Worm (Caenorhabditis elegans) whole organism, mixed stage, embryonic: Measurements from ENCODE around the gene T11B7.1.
A peak's percentile ranks its signal among the peaks of the same experiment; 100 is the strongest.

Experiments used
- M03D4.4 ChIP-seq: sonication (generic microtip); optimal IDR thresholded peaks from 2 replicates; lab custom pipeline; 2017; ENCODE audit warnings: mild to moderate bottlenecking, missing genetic modification characterization, missing compliant biosample characterization
- ceh-39 ChIP-seq: fragments of 150-350 bp; optimal IDR thresholded peaks from 2 replicates; lab custom pipeline; 2014; ENCODE audit warnings: missing biosample characterization, missing genetic modification characterization
- ceh-83 ChIP-seq: fragments of 200-800 bp; sonication (Bioruptor generic); optimal IDR thresholded peaks from 2 replicates; lab custom pipeline; 2018; ENCODE audit warnings: mild to moderate bottlenecking, missing genetic modification characterization, missing compliant biosample characterization
- ces-1 ChIP-seq: fragments of 150-350 bp; optimal IDR thresholded peaks from 2 replicates; lab custom pipeline; 2014; ENCODE audit warnings: missing biosample characterization, missing genetic modification reagents, missing genetic modification characterization
- cnd-1 ChIP-seq: fragments of 200-800 bp; sonication (Bioruptor generic); optimal IDR thresholded peaks from 2 replicates; lab custom pipeline; 2018; ENCODE audit warnings: mild to moderate bottlenecking, missing genetic modification characterization, missing compliant biosample characterization
- drap-1 ChIP-seq: fragments of 200-800 bp; sonication (Bioruptor generic); optimal IDR thresholded peaks from 3 replicates; lab custom pipeline; 2018; ENCODE audit warnings: mild to moderate bottlenecking, missing genetic modification characterization, missing compliant biosample characterization
- elt-1 ChIP-seq: sonication (generic microtip); optimal IDR thresholded peaks from 2 replicates; lab custom pipeline; 2017; ENCODE audit warnings: missing genetic modification characterization, mild to moderate bottlenecking, missing compliant biosample characterization, antibody characterized with exemption, moderate library complexity, borderline replicate concordance; ENCODE audit not compliant: insufficient read depth
- elt-3 ChIP-seq: fragments of 150-350 bp; optimal IDR thresholded peaks from 2 replicates; lab custom pipeline; 2014; ENCODE audit warnings: missing biosample characterization, missing genetic modification characterization
- flh-1 ChIP-seq: fragments of 200-800 bp; sonication (Bioruptor generic); optimal IDR thresholded peaks from 2 replicates; lab custom pipeline; 2018; ENCODE audit warnings: mild to moderate bottlenecking, missing genetic modification characterization, moderate library complexity, missing compliant biosample characterization
- ham-2 ChIP-seq: fragments of 200-800 bp; sonication (Bioruptor generic); optimal IDR thresholded peaks from 2 replicates; lab custom pipeline; 2018; ENCODE audit warnings: mild to moderate bottlenecking, missing genetic modification characterization, missing compliant biosample characterization
- hlh-1 ChIP-seq: fragments of 150-350 bp; optimal IDR thresholded peaks from 2 replicates; lab custom pipeline; 2014; ENCODE audit warnings: missing biosample characterization, missing genetic modification reagents, missing genetic modification characterization
- lin-13 ChIP-seq: fragments of 150-350 bp; optimal IDR thresholded peaks from 2 replicates; lab custom pipeline; 2014; ENCODE audit warnings: missing biosample characterization, missing genetic modification characterization
- lin-32 ChIP-seq: fragments of 200-800 bp; sonication (Bioruptor generic); optimal IDR thresholded peaks from 2 replicates; lab custom pipeline; 2018; ENCODE audit warnings: mild to moderate bottlenecking, missing genetic modification characterization, missing compliant biosample characterization
- lsy-2 ChIP-seq: fragments of 150-350 bp; optimal IDR thresholded peaks from 2 replicates; lab custom pipeline; 2014; ENCODE audit warnings: missing biosample characterization, missing genetic modification characterization
- mep-1 ChIP-seq: fragments of 150-350 bp; optimal IDR thresholded peaks from 2 replicates; lab custom pipeline; 2017; ENCODE audit warnings: missing biosample characterization, missing genetic modification reagents, missing genetic modification characterization, inconsistent platforms
- mls-2 ChIP-seq: sonication (generic microtip); optimal IDR thresholded peaks from 2 replicates; lab custom pipeline; 2016; ENCODE audit warnings: mild to moderate bottlenecking, missing genetic modification characterization, moderate library complexity, missing compliant biosample characterization
- nhr-12 ChIP-seq: fragments of 150-350 bp; optimal IDR thresholded peaks from 2 replicates; lab custom pipeline; 2014; ENCODE audit warnings: missing biosample characterization, missing genetic modification characterization
- nhr-2 ChIP-seq: fragments of 150-350 bp; optimal IDR thresholded peaks from 2 replicates; lab custom pipeline; 2014; ENCODE audit warnings: missing biosample characterization, missing genetic modification characterization
- nhr-237 ChIP-seq: fragments of 150-350 bp; optimal IDR thresholded peaks from 2 replicates; lab custom pipeline; 2014; ENCODE audit warnings: missing biosample characterization, missing genetic modification characterization
- nhr-28 ChIP-seq: fragments of 150-350 bp; optimal IDR thresholded peaks from 2 replicates; lab custom pipeline; 2014; ENCODE audit warnings: missing biosample characterization, missing genetic modification characterization
- nhr-76 ChIP-seq: sonication (generic microtip); optimal IDR thresholded peaks from 2 replicates; lab custom pipeline; 2017; ENCODE audit warnings: missing biosample characterization, missing genetic modification characterization
- pha-4 ChIP-seq: fragments of 150-350 bp; optimal IDR thresholded peaks from 2 replicates; lab custom pipeline; 2018; ENCODE audit warnings: missing biosample characterization, missing genetic modification reagents, missing genetic modification characterization
- sem-2 ChIP-seq: fragments of 200-800 bp; sonication (Bioruptor generic); optimal IDR thresholded peaks from 2 replicates; lab custom pipeline; 2018; ENCODE audit warnings: mild to moderate bottlenecking, missing genetic modification characterization, missing compliant biosample characterization
- sptf-1 ChIP-seq: sonication (generic microtip); optimal IDR thresholded peaks from 2 replicates; lab custom pipeline; 2017; ENCODE audit warnings: mild to moderate bottlenecking, missing genetic modification characterization, moderate library complexity, missing compliant biosample characterization
- tbx-8 ChIP-seq: fragments of 200-800 bp; sonication (Bioruptor generic); optimal IDR thresholded peaks from 2 replicates; lab custom pipeline; 2018; ENCODE audit warnings: mild to moderate bottlenecking, missing genetic modification characterization, moderate library complexity, missing compliant biosample characterization
- unc-120 ChIP-seq: sonication (generic microtip); optimal IDR thresholded peaks from 2 replicates; lab custom pipeline; 2017; ENCODE audit warnings: missing genetic modification characterization, missing compliant biosample characterization; ENCODE audit not compliant: poor library complexity, severe bottlenecking
- unc-39 ChIP-seq: fragments of 150-350 bp; optimal IDR thresholded peaks from 2 replicates; lab custom pipeline; 2014; ENCODE audit warnings: missing biosample characterization, missing genetic modification characterization
- unc-62 ChIP-seq: fragments of 150-350 bp; optimal IDR thresholded peaks from 2 replicates; lab custom pipeline; 2014; ENCODE audit warnings: missing biosample characterization, missing genetic modification reagents, missing genetic modification characterization
- zip-8 ChIP-seq: fragments of 150-350 bp; optimal IDR thresholded peaks from 2 replicates; lab custom pipeline; 2014; ENCODE audit warnings: missing biosample characterization, missing genetic modification characterization
- ztf-11 ChIP-seq: fragments of 150-350 bp; optimal IDR thresholded peaks from 2 replicates; lab custom pipeline; 2014; ENCODE audit warnings: missing biosample characterization, missing genetic modification characterization

T11B7.1 gene

ce11 chrIV:8864672-8865071 lies 24.2 kb downstream of the T11B7.1 start:
- TF ChIP-seq unc-39 (tag; lab: Kevin White, UChicago) (no peak), unc-120 (no peak), drap-1 (GFP tag; lab: Kevin White, UChicago) (no peak), ces-1 (GFP tag; lab: Kevin White, UChicago) (no peak), nhr-2 (no peak), flh-1 (GFP tag; lab: Kevin White, UChicago) (no peak), cnd-1 (tag; lab: Kevin White, UChicago) (no peak), tbx-8 (GFP tag; lab: Kevin White, UChicago) (no peak)
- TF ChIP-seq, all 35 proteins: peak for 0

- TF ChIP-seq nhr-2 (no peak), tbx-8 (GFP tag; lab: Kevin White, UChicago) (no peak), ceh-83 (GFP tag; lab: Kevin White, UChicago) (no peak), sem-2 (GFP tag; lab: Kevin White, UChicago) (no peak), ces-1 (GFP tag; lab: Kevin White, UChicago) (no peak), lsy-2 (no peak), flh-1 (GFP tag; lab: Kevin White, UChicago) (no peak), ceh-39 (no peak), drap-1 (GFP tag; lab: Kevin White, UChicago) (no peak), nhr-28 (tag; lab: Kevin White, UChicago) (no peak), lin-13 (tag; lab: Kevin White, UChicago) (no peak), lin-32 (GFP tag; lab: Kevin White, UChicago) (no peak), unc-39 (tag; lab: Kevin White, UChicago) (no peak), sptf-1 (no peak), nhr-12 (no peak), elt-3 (tag; lab: Kevin White, UChicago) (no peak)
- TF ChIP-seq, all 35 proteins: peak for 0
Measured at ce11 chrIV:8865343-8865742, 24.8 kb downstream of the T11B7.1 start, which contains the start of gene C09G9.1. Gene C09G9.1, minus strand, starts transcription at chrIV:8865485.

- TF ChIP-seq unc-62 (GFP tag; lab: Kevin White, UChicago) (peak; percentile 69), sem-2 (GFP tag; lab: Kevin White, UChicago) (no peak), pha-4 (tag; lab: Kevin White, UChicago) (no peak), unc-120 (peak; percentile 81), hlh-1 (no peak), mep-1 (tag; lab: Kevin White, UChicago) (no peak), cnd-1 (tag; lab: Kevin White, UChicago) (no peak), nhr-76 (tag; lab: Kevin White, UChicago) (no peak), nhr-2 (no peak), nhr-12 (no peak), ceh-39 (no peak)
Measured at ce11 chrIV:8866092-8866491, 25.6 kb downstream of the T11B7.1 start.

ce11 chrIV:8867562-8867961 lies 27.0 kb downstream of the T11B7.1 start:
- TF ChIP-seq ceh-83 (GFP tag; lab: Kevin White, UChicago) (no peak), drap-1 (GFP tag; lab: Kevin White, UChicago) (no peak), lin-13 (tag; lab: Kevin White, UChicago) (no peak), nhr-12 (no peak), flh-1 (GFP tag; lab: Kevin White, UChicago) (no peak), ceh-39 (no peak), zip-8 (tag; lab: Kevin White, UChicago) (no peak), nhr-237 (no peak), lsy-2 (no peak), hlh-1 (no peak), ham-2 (no peak), sptf-1 (no peak), mls-2 (tag; lab: Kevin White, UChicago) (no peak), M03D4.4 (tag; lab: Kevin White, UChicago) (no peak), cnd-1 (tag; lab: Kevin White, UChicago) (no peak), ces-1 (GFP tag; lab: Kevin White, UChicago) (no peak), elt-3 (tag; lab: Kevin White, UChicago) (no peak)

- peak; percentile 5 for TF ChIP-seq mep-1 (tag; lab: Kevin White, UChicago)
- TF ChIP-seq hlh-1 = peak; percentile 5
- peak; percentile 7 for TF ChIP-seq lsy-2
- TF ChIP-seq elt-1 = no peak
- TF ChIP-seq ztf-11 (tag; lab: Kevin White, UChicago) = no peak
- no peak for TF ChIP-seq unc-39 (tag; lab: Kevin White, UChicago)
Measured at ce11 chrIV:8869624-8870023, 29.1 kb downstream of the T11B7.1 start, which contains the start of gene npp-23. Gene npp-23, minus strand, starts transcription at chrIV:8869679.
